Fruit fly (Drosophila melanogaster): ENCODE measurements around the gene CG5895.

CG5895 gene

dm6 chr3L:16026065-16026789, 9.1 kb upstream of the CG5895 start (continued):
- TF ChIP-seq maf-S (GFP tag; optimal IDR thresholded peaks at IDR 0.05): peak; percentile 26
- peak; percentile 39 for TF ChIP-seq CG3281 (GFP tag; optimal IDR thresholded peaks at IDR 0.05)
- peak; percentile 80 for TF ChIP-seq mirr (GFP tag; optimal IDR thresholded peaks at IDR 0.05)
- TF ChIP-seq CTCF (GFP tag; optimal IDR thresholded peaks at IDR 0.05): no peak
- no peak for TF ChIP-seq ab (GFP tag; optimal IDR thresholded peaks at IDR 0.05)
- peak; percentile 25 for TF ChIP-seq fd3F (GFP tag; optimal IDR thresholded peaks at IDR 0.05)
- peak; percentile 70 for TF ChIP-seq CrebB (tag; optimal IDR thresholded peaks at IDR 0.05)
- TF ChIP-seq vvl (GFP tag; IDR thresholded peaks at IDR 0.05): peak; percentile 74
- TF ChIP-seq Sox102F (GFP tag; optimal IDR thresholded peaks at IDR 0.05): peak; percentile 9
- peak; percentile 2 for TF ChIP-seq CG9797 (GFP tag; optimal IDR thresholded peaks at IDR 0.05)
- TF ChIP-seq CG30431 (GFP tag; optimal IDR thresholded peaks at IDR 0.05): no peak
- TF ChIP-seq CG9609 (GFP tag; optimal IDR thresholded peaks at IDR 0.05): peak; percentile 44
- TF ChIP-seq CG4707 (GFP tag; optimal IDR thresholded peaks at IDR 0.05): peak; percentile 42
- no peak for TF ChIP-seq Mrtf (GFP tag; IDR thresholded peaks at IDR 0.05)
- TF ChIP-seq CG11247 (GFP tag; IDR thresholded peaks at IDR 0.05): peak; percentile 69; the same call in 1 of the 2 replicates
- TF ChIP-seq kni (GFP tag; optimal IDR thresholded peaks at IDR 0.05): peak; percentile 94
- no peak for TF ChIP-seq zen2 (GFP tag; IDR thresholded peaks at IDR 0.05; ENCODE audit: partially characterized antibody)
- peak; percentile 42 for TF ChIP-seq pho (GFP tag; optimal IDR thresholded peaks at IDR 0.05)
- TF ChIP-seq cad (GFP tag; optimal IDR thresholded peaks at IDR 0.05): no peak
- peak; percentile 28 for TF ChIP-seq dmrt99B (tag; optimal IDR thresholded peaks at IDR 0.05)
- no peak for TF ChIP-seq CkIIα-i1 (GFP tag; IDR thresholded peaks at IDR 0.05)
- TF ChIP-seq Usf (GFP tag; optimal IDR thresholded peaks at IDR 0.05): no peak
- TF ChIP-seq BEAF-32 (GFP tag; optimal IDR thresholded peaks at IDR 0.05): no peak
- 0 out of 3 replicates have a peak, but pooled peaks have one; percentile 37 for TF ChIP-seq CG11695 (GFP tag; IDR thresholded peaks at IDR 0.05)
- peak; percentile 48 for TF ChIP-seq Hsf (GFP tag; optimal IDR thresholded peaks at IDR 0.05)
- peak; percentile 50 for TF ChIP-seq ewg (GFP tag; optimal IDR thresholded peaks at IDR 0.05)
- peak; percentile 11; the same call in 1 of the 3 replicates for TF ChIP-seq C15 (GFP tag; IDR thresholded peaks at IDR 0.05)
- TF ChIP-seq chif (GFP tag; optimal IDR thresholded peaks at IDR 0.05): peak; percentile 30 to 54
- peak; percentile 40 for TF ChIP-seq CG18262 (tag; optimal IDR thresholded peaks at IDR 0.05)
- no peak for TF ChIP-seq CG8388 (GFP tag; optimal IDR thresholded peaks at IDR 0.05)
- TF ChIP-seq ind (GFP tag; optimal IDR thresholded peaks at IDR 0.05): peak; percentile 6
- peak; percentile 38 for TF ChIP-seq Myb (GFP tag; optimal IDR thresholded peaks at IDR 0.05)
- TF ChIP-seq Dref (GFP tag; IDR thresholded peaks at IDR 0.05): no peak
- TF ChIP-seq CG10959 (GFP tag; IDR thresholded peaks at IDR 0.05): peak; percentile 27; the same call in 1 of the 2 replicates
- peak; percentile 80 for TF ChIP-seq ac (GFP tag; optimal IDR thresholded peaks at IDR 0.05)
- peak; percentile 23 for TF ChIP-seq CG2120 (GFP tag; optimal IDR thresholded peaks at IDR 0.05)
- TF ChIP-seq Sry-δ (GFP tag; optimal IDR thresholded peaks at IDR 0.05): peak; percentile 12
- peak; percentile 32 for TF ChIP-seq Dad (GFP tag; optimal IDR thresholded peaks at IDR 0.05)
- TF ChIP-seq gsb-n (tag; optimal IDR thresholded peaks at IDR 0.05): peak; percentile 55
- TF ChIP-seq CG13424 (tag; optimal IDR thresholded peaks at IDR 0.05): peak; percentile 60
- TF ChIP-seq CG7372 (GFP tag; IDR thresholded peaks at IDR 0.05): no peak
- peak; percentile 26 for TF ChIP-seq slou (GFP tag; optimal IDR thresholded peaks at IDR 0.05)
- peak in 1 of 2 experiments; percentile 58 for TF ChIP-seq dpn (GFP tag; optimal IDR thresholded peaks at IDR 0.05)
- no peak for TF ChIP-seq CG7963 (GFP tag; IDR thresholded peaks at IDR 0.05; ENCODE audit: partially characterized antibody)
- TF ChIP-seq CG15514 (GFP tag; optimal IDR thresholded peaks at IDR 0.05): peak; percentile 55
- no peak for TF ChIP-seq trh (GFP tag; optimal IDR thresholded peaks at IDR 0.05)
- peak; percentile 75 for TF ChIP-seq nau (GFP tag; optimal IDR thresholded peaks at IDR 0.05)
- no peak for TF ChIP-seq Oaz (GFP tag; IDR thresholded peaks at IDR 0.05)
- 0 out of 2 replicates have a peak, but pooled peaks have one; percentile 31 for TF ChIP-seq Ptx1 (GFP tag; IDR thresholded peaks at IDR 0.05)
- TF ChIP-seq CG2712 (tag; optimal IDR thresholded peaks at IDR 0.05): peak; percentile 53
